In the genomic region with DNA sequence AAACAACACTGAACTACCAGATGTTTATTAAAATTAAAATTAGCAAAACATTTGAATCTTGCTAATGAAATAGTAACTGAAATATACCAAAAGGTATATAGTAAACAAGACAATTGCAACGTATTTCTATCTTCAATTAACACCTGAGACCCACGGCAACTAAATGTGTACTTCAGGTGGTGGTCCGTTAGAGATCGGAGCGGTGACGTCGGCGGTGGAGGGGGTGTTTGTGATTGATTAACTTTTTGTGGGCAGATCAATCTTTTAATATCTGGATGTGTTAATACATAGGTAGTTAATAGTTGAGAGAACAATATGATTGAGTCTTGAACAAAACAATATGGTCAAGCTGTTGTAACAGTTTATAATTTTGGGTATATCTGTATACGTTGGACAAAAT, we compare ENCODE assay signal across 4 worm cellular contexts.
TF ChIP-seq lines count a peak whose summit lies in the region.

No protein-coding gene starts in this region.

TF ChIP-seq in whole organism, L1 larva, 84 proteins besides CTCF, POLR2A, EP300 and RAD21:
- TF ChIP-seq elt-3 (tag; optimal IDR thresholded peaks at IDR 0.05; lab: Kevin White, UChicago) (no peak), egl-27 (tag; optimal IDR thresholded peaks at IDR 0.05; lab: Kevin White, UChicago) (no peak), pqm-1 (tag; optimal IDR thresholded peaks at IDR 0.05; lab: Kevin White, UChicago) (no peak), rnt-1 (tag; optimal IDR thresholded peaks at IDR 0.05; lab: Kevin White, UChicago) (peak; percentile 53), nhr-71 (tag; optimal IDR thresholded peaks at IDR 0.05; lab: Kevin White, UChicago) (peak; percentile 30), lin-14 (GFP tag; optimal IDR thresholded peaks at IDR 0.05; lab: Kevin White, UChicago) (peak; percentile 43), swsn-7 (tag; optimal IDR thresholded peaks at IDR 0.05; lab: Kevin White, UChicago) (no peak), nhr-19 (GFP tag; conservative IDR thresholded peaks at IDR 0.05; lab: Robert Waterston, UW) (0 out of 2 replicates have a peak, but pooled peaks have one; percentile 10), lin-39 (tag; optimal IDR thresholded peaks at IDR 0.05; lab: Kevin White, UChicago) (peak; percentile 17)

TF ChIP-seq in whole organism, L2 larva, 48 proteins besides CTCF, POLR2A, EP300 and RAD21:
- TF ChIP-seq aly-2 (tag; optimal IDR thresholded peaks at IDR 0.05; lab: Kevin White, UChicago) (no peak), sma-9 (GFP tag; optimal IDR thresholded peaks at IDR 0.05; lab: Kevin White, UChicago) (peak; percentile 72), sma-9 (tag; optimal IDR thresholded peaks at IDR 0.05; lab: Kevin White, UChicago) (no peak)

TF ChIP-seq in whole organism, L3 larva, 47 proteins besides CTCF, POLR2A, EP300 and RAD21:
- TF ChIP-seq lin-39 (tag; optimal IDR thresholded peaks at IDR 0.05; lab: Kevin White, UChicago) (peak; percentile 0), pha-4 (tag; optimal IDR thresholded peaks at IDR 0.05; lab: Kevin White, UChicago) (no peak)
TF ChIP-seq in whole organism, L3 larva: peak in this region for 1.

TF ChIP-seq in whole organism, mixed stage, embryonic, 35 proteins besides CTCF, POLR2A, EP300 and RAD21:
- TF ChIP-seq unc-62 (GFP tag; optimal IDR thresholded peaks at IDR 0.05; lab: Kevin White, UChicago), result peak; percentile 5
- no peak for TF ChIP-seq mab-5 (tag; optimal IDR thresholded peaks at IDR 0.05; lab: Kevin White, UChicago)
TF ChIP-seq in whole organism, mixed stage, embryonic: peak in this region for 1.

Comparison
In these comparisons a context has a peak if more than half of its experiments do, and no peak if none do; other contexts are left out.
1. Of the 22 proteins assayed by ChIP-seq in both whole organism, L1 larva and whole organism, L2 larva: peak only in whole organism, L1 larva: lin-39; only in whole organism, L2 larva: none; in both: none; in neither: 21.